Worm (Caenorhabditis elegans): ENCODE measurements around the gene gphr-1.
"Not testable (repeated sequence)": the region's sequence is repeated elsewhere in the genome, so short reads cannot be mapped to it uniquely, and the experiment has no call there.

The gphr-1 gene

ce11 chrIII:12218633-12219097 lies at the start of gene gphr-1, which contains the start of gene gex-4 (continued):
- TF ChIP-seq rcor-1 (GFP tag; IDR thresholded peaks at IDR 0.05) (no peak), F33H1.4 (GFP tag; IDR thresholded peaks at IDR 0.05) (no peak), mxl-1 (tag; optimal IDR thresholded peaks at IDR 0.05) (no peak), lin-26 (GFP tag; IDR thresholded peaks at IDR 0.05) (no peak), nhr-80 (tag; optimal IDR thresholded peaks at IDR 0.05) (no peak), nfya-2 (GFP tag; IDR thresholded peaks at IDR 0.05) (no peak), Y79H2A.3 (GFP tag; conservative IDR thresholded peaks at IDR 0.05) (no peak), dpff-1 (tag; optimal IDR thresholded peaks at IDR 0.05) (no peak), nhr-27 (tag; optimal IDR thresholded peaks at IDR 0.05) (no peak), sea-2 (GFP tag; IDR thresholded peaks at IDR 0.05) (no peak), T07F8.4 (tag; optimal IDR thresholded peaks at IDR 0.05) (no peak), hrde-1 (tag; optimal IDR thresholded peaks at IDR 0.05; ENCODE audit: borderline replicate concordance) (no peak), zim-3 (tag; optimal IDR thresholded peaks at IDR 0.05) (no peak), ceh-58 (GFP tag; IDR thresholded peaks at IDR 0.05) (no peak), nfya-1 (tag; optimal IDR thresholded peaks at IDR 0.05; ENCODE audit: borderline replicate concordance, insufficient read depth) (no peak), madf-6 (GFP tag; IDR thresholded peaks at IDR 0.05) (no peak), pha-4 (tag; optimal IDR thresholded peaks at IDR 0.05) (no peak), die-1 (tag; optimal IDR thresholded peaks at IDR 0.05) (no peak), lsy-27 (tag; optimal IDR thresholded peaks at IDR 0.05; ENCODE audit: borderline replicate concordance, insufficient read depth) (no peak)

- TF ChIP-seq attf-3 (GFP tag; conservative IDR thresholded peaks at IDR 0.05); C17E4.6 (GFP tag; IDR thresholded peaks at IDR 0.05); pha-4 (tag; optimal IDR thresholded peaks at IDR 0.05): not testable (repeated sequence)
These were observed 41.7 kb upstream of the gphr-1 start, which contains the start of gene gly-11 for ce11 chrIII:12177145-12177544. TSS of gene gly-11 (minus strand) at chrIII:12177245.

ce11 chrIII:12178121-12178520 lies 40.7 kb upstream of the gphr-1 start:
- TF ChIP-seq ztf-6 (GFP tag; IDR thresholded peaks at IDR 0.05): no peak
- TF ChIP-seq snpc-1.1 (tag; optimal IDR thresholded peaks at IDR 0.05; ENCODE audit: insufficient read depth): no peak
- TF ChIP-seq chd-7 (tag; optimal IDR thresholded peaks at IDR 0.05): no peak
- no peak for TF ChIP-seq egl-44 (GFP tag; IDR thresholded peaks at IDR 0.05)
- TF ChIP-seq dpl-1 (GFP tag; optimal IDR thresholded peaks at IDR 0.05): no peak
- TF ChIP-seq nfya-2 (GFP tag; IDR thresholded peaks at IDR 0.05): no peak
- TF ChIP-seq F57C9.4 (tag; optimal IDR thresholded peaks at IDR 0.05): no peak
- no peak for TF ChIP-seq aptf-3 (GFP tag; IDR thresholded peaks at IDR 0.05)
- TF ChIP-seq snpc-3.4 (tag; optimal IDR thresholded peaks at IDR 0.05): no peak
- TF ChIP-seq B0261.1 (tag; optimal IDR thresholded peaks at IDR 0.05): no peak

DNA sequence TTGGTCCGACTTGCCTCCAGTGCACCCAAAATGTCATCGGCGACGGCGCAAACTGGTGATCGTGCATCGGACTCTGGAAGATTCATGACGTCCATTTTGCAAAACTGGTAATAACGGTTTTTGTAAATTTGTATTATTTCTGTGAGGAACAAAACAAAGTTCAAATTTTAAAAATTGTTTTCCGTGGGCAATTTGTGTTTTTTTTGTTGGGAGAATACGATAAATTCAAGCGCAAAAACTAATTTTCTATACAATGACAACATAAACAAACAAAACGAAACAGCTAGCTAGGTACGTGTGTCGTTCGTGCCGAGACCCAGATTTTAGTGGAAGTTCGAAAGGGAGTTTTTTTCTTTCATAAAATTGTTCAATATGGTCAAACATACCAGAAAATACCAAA lies 35.9 kb upstream of the gphr-1 start, which contains the start of gene Y75B8A.10:
Gene Y75B8A.10, minus strand, starts transcription at position 101 of the 400 bp plus-strand sequence.
- TF ChIP-seq nhr-27 (tag; optimal IDR thresholded peaks at IDR 0.05) (no peak), nhr-179 (tag; optimal IDR thresholded peaks at IDR 0.05) (no peak), ceh-40 (GFP tag; IDR thresholded peaks at IDR 0.05) (no peak), tbx-9 (tag; optimal IDR thresholded peaks at IDR 0.05; ENCODE audit: borderline replicate concordance) (no peak), sptf-2 (GFP tag; optimal IDR thresholded peaks at IDR 0.05) (no peak), C06A6.2 (GFP tag; conservative IDR thresholded peaks at IDR 0.05) (no peak), mes-4 (tag; optimal IDR thresholded peaks at IDR 0.05) (no peak), F57A8.1 (GFP tag; optimal IDR thresholded peaks at IDR 0.05) (no peak), let-526 (GFP tag; IDR thresholded peaks at IDR 0.05) (no peak), egl-44 (GFP tag; IDR thresholded peaks at IDR 0.05) (no peak), Y95B8A.8 (GFP tag; IDR thresholded peaks at IDR 0.05) (no peak), aptf-3 (GFP tag; IDR thresholded peaks at IDR 0.05) (no peak), B0336.3 (GFP tag; IDR thresholded peaks at IDR 0.05) (no peak)

Measured in whole organism, young adult.